Worm (Caenorhabditis elegans): ENCODE measurements around the gene Y44A6D.1.
A peak's percentile ranks its signal among the peaks of the same experiment; 100 is the strongest.

The Y44A6D.1 gene

ce11 chrV:20828820-20829219 lies 39.0 kb upstream of the Y44A6D.1 start, which contains the start of gene sbt-1:
Gene sbt-1 (minus strand): TSS chrV:20828881.
- TF ChIP-seq hlh-30 (tag; optimal IDR thresholded peaks at IDR 0.05; ENCODE audit: insufficient read depth) (peak; percentile 63), pat-9 (tag; optimal IDR thresholded peaks at IDR 0.05) (no peak), hlh-13 (GFP tag; optimal IDR thresholded peaks at IDR 0.05) (no peak), pha-4 (tag; optimal IDR thresholded peaks at IDR 0.05) (no peak), hlh-6 (tag; optimal IDR thresholded peaks at IDR 0.05) (no peak), nfya-1 (tag; optimal IDR thresholded peaks at IDR 0.05) (peak; percentile 68), pqm-1 (tag; optimal IDR thresholded peaks at IDR 0.05) (no peak), pha-2 (tag; optimal IDR thresholded peaks at IDR 0.05) (no peak), ztf-16 (tag; optimal IDR thresholded peaks at IDR 0.05) (no peak), ceh-48 (tag; optimal IDR thresholded peaks at IDR 0.05) (peak; percentile 96), ceh-45 (GFP tag; IDR thresholded peaks at IDR 0.05) (no peak), hlh-15 (tag; optimal IDR thresholded peaks at IDR 0.05) (no peak), mec-3 (tag; optimal IDR thresholded peaks at IDR 0.05; ENCODE audit: borderline replicate concordance) (no peak), ceh-19 (GFP tag; optimal IDR thresholded peaks at IDR 0.05) (no peak), K02D7.2 (tag; optimal IDR thresholded peaks at IDR 0.05) (no peak), unc-42 (tag; optimal IDR thresholded peaks at IDR 0.05) (peak; percentile 56), ceh-24 (tag; optimal IDR thresholded peaks at IDR 0.05) (no peak), lin-11 (tag; optimal IDR thresholded peaks at IDR 0.05) (no peak), tbx-2 (tag; optimal IDR thresholded peaks at IDR 0.05) (peak; percentile 30), dmd-4 (tag; optimal IDR thresholded peaks at IDR 0.05; ENCODE audit: borderline replicate concordance) (no peak), gmeb-2 (tag; optimal IDR thresholded peaks at IDR 0.05) (no peak), ceh-18 (tag; optimal IDR thresholded peaks at IDR 0.05) (peak; percentile 7), C08G9.2 (tag; optimal IDR thresholded peaks at IDR 0.05) (no peak), unc-55 (GFP tag; optimal IDR thresholded peaks at IDR 0.05) (peak; percentile 68), ceh-30 (tag; optimal IDR thresholded peaks at IDR 0.05) (no peak), ceh-31 (tag; optimal IDR thresholded peaks at IDR 0.05) (peak; percentile 69), nhr-232 (tag; optimal IDR thresholded peaks at IDR 0.05) (no peak), ceh-34 (tag; optimal IDR thresholded peaks at IDR 0.05) (no peak)

ce11 chrV:20826618-20827017 lies 36.8 kb upstream of the Y44A6D.1 start:
- no peak for TF ChIP-seq elt-2 (tag; optimal IDR thresholded peaks at IDR 0.05)

ce11 chrV:20824962-20825609 lies 35.3 kb upstream of the Y44A6D.1 start, which contains the start of the genes gcy-22 and grl-14:
Gene gcy-22 (minus strand): TSS chrV:20825062.
Gene grl-14 (plus strand): TSS chrV:20825559.
- TF ChIP-seq fkh-6 (tag; optimal IDR thresholded peaks at IDR 0.05): no peak
- TF ChIP-seq K02D7.2 (tag; optimal IDR thresholded peaks at IDR 0.05): no peak
- TF ChIP-seq ztf-16 (tag; optimal IDR thresholded peaks at IDR 0.05): no peak
- TF ChIP-seq fax-1 (tag; optimal IDR thresholded peaks at IDR 0.05): no peak
- TF ChIP-seq ets-4 (tag; optimal IDR thresholded peaks at IDR 0.05): no peak
- TF ChIP-seq pha-4 (tag; optimal IDR thresholded peaks at IDR 0.05): no peak
- TF ChIP-seq sdc-2 (tag; optimal IDR thresholded peaks at IDR 0.05): no peak
- no peak for TF ChIP-seq odd-2 (tag; optimal IDR thresholded peaks at IDR 0.05)
- no peak for TF ChIP-seq hlh-13 (GFP tag; optimal IDR thresholded peaks at IDR 0.05)
- TF ChIP-seq pax-1 (tag; optimal IDR thresholded peaks at IDR 0.05): no peak
- TF ChIP-seq ceh-18 (tag; optimal IDR thresholded peaks at IDR 0.05): no peak
- no peak for TF ChIP-seq nfya-1 (tag; optimal IDR thresholded peaks at IDR 0.05)
- no peak for TF ChIP-seq unc-86 (tag; optimal IDR thresholded peaks at IDR 0.05)
- no peak for TF ChIP-seq ceh-22 (tag; optimal IDR thresholded peaks at IDR 0.05)
- no peak for TF ChIP-seq F13H6.1 (tag; optimal IDR thresholded peaks at IDR 0.05)
- no peak for TF ChIP-seq lim-6 (tag; optimal IDR thresholded peaks at IDR 0.05)
